In genomic region chr3R:11773999-11774397, dm6 we compare ENCODE assay signal across 5 fruit fly cellular contexts.
A peak's percentile ranks its signal among the peaks of the same experiment; 100 is the strongest.
TF ChIP-seq lines count a peak whose summit lies in the region.

No protein-coding gene starts in this region.

- TF ChIP-seq CTCF in whole organism, embryonic (GFP tag; optimal IDR thresholded peaks at IDR 0.05; lab: Kevin White, UChicago), result no peak

TF ChIP-seq in whole organism, adult, 20 proteins besides CTCF, POLR2A, EP300 and RAD21:
- TF ChIP-seq CG12768 (GFP tag; optimal IDR thresholded peaks at IDR 0.05; lab: Kevin White, UChicago) (peak; percentile 58), CG14711 (tag; optimal IDR thresholded peaks at IDR 0.05; lab: Kevin White, UChicago) (peak; percentile 57), cnc (optimal IDR thresholded peaks at IDR 0.05; lab: Kevin White, UChicago) (no peak), CG5204 (GFP tag; optimal IDR thresholded peaks at IDR 0.05; lab: Kevin White, UChicago) (no peak), Hr96 (GFP tag; optimal IDR thresholded peaks at IDR 0.05; lab: Kevin White, UChicago) (no peak), tj (GFP tag; optimal IDR thresholded peaks at IDR 0.05; lab: Kevin White, UChicago) (no peak), CG7101 (tag; optimal IDR thresholded peaks at IDR 0.05; lab: Kevin White, UChicago) (peak; percentile 63), pad (GFP tag; optimal IDR thresholded peaks at IDR 0.05; lab: Kevin White, UChicago) (peak; percentile 39), CG7045 (GFP tag; optimal IDR thresholded peaks at IDR 0.05; lab: Kevin White, UChicago) (peak; percentile 79), ovo (GFP tag; optimal IDR thresholded peaks at IDR 0.05; lab: Kevin White, UChicago) (no peak), CG11617 (GFP tag; optimal IDR thresholded peaks at IDR 0.05; lab: Kevin White, UChicago) (peak; percentile 63), CG33017 (tag; optimal IDR thresholded peaks at IDR 0.05; lab: Kevin White, UChicago) (peak; percentile 84), bab1 (GFP tag; optimal IDR thresholded peaks at IDR 0.05; lab: Kevin White, UChicago) (no peak), CG1620 (GFP tag; optimal IDR thresholded peaks at IDR 0.05; lab: Kevin White, UChicago) (no peak), Clk (GFP tag; optimal IDR thresholded peaks at IDR 0.05; lab: Kevin White, UChicago) (peak; percentile 9), Mnt (GFP tag; optimal IDR thresholded peaks at IDR 0.05; lab: Kevin White, UChicago) (no peak), toe (GFP tag; optimal IDR thresholded peaks at IDR 0.05; lab: Kevin White, UChicago) (no peak), cic (GFP tag; optimal IDR thresholded peaks at IDR 0.05; lab: Kevin White, UChicago) (no peak)

TF ChIP-seq in whole organism, embryonic, 481 proteins besides CTCF, POLR2A, EP300 and RAD21 (continues in another document):
- peak; percentile 45 for TF ChIP-seq tio (GFP tag; optimal IDR thresholded peaks at IDR 0.05; lab: Kevin White, UChicago)
- TF ChIP-seq CG15696 (tag; optimal IDR thresholded peaks at IDR 0.05; lab: Kevin White, UChicago), result peak; percentile 85
- peak; percentile 42 for TF ChIP-seq CG17568 (GFP tag; optimal IDR thresholded peaks at IDR 0.05; lab: Kevin White, UChicago)
- peak; percentile 27 for TF ChIP-seq pum (GFP tag; optimal IDR thresholded peaks at IDR 0.05; lab: Kevin White, UChicago)
- TF ChIP-seq CG4424 (GFP tag; optimal IDR thresholded peaks at IDR 0.05; lab: Kevin White, UChicago), result peak; percentile 66
- peak; percentile 87 for TF ChIP-seq CG18599 (GFP tag; optimal IDR thresholded peaks at IDR 0.05; lab: Kevin White, UChicago)
- TF ChIP-seq CG15514 (GFP tag; optimal IDR thresholded peaks at IDR 0.05; lab: Kevin White, UChicago), result no peak
- peak; percentile 86 for TF ChIP-seq nmo (GFP tag; optimal IDR thresholded peaks at IDR 0.05; lab: Kevin White, UChicago)
- TF ChIP-seq vvl (GFP tag; IDR thresholded peaks at IDR 0.05; lab: Robert Waterston, UW), result 0 out of 2 replicates have a peak, but pooled peaks have one; percentile 17
- TF ChIP-seq Max (GFP tag; optimal IDR thresholded peaks at IDR 0.05; lab: Kevin White, UChicago), result no peak
- TF ChIP-seq CG4282 (GFP tag; optimal IDR thresholded peaks at IDR 0.05; lab: Kevin White, UChicago), result no peak
- TF ChIP-seq CG33213 (GFP tag; optimal IDR thresholded peaks at IDR 0.05; lab: Kevin White, UChicago), result no peak
- TF ChIP-seq CG12299 (tag; optimal IDR thresholded peaks at IDR 0.05; lab: Kevin White, UChicago), result peak; percentile 75
- no peak for TF ChIP-seq CG14860 (GFP tag; IDR thresholded peaks at IDR 0.05; lab: Robert Waterston, UW; ENCODE audit: partially characterized antibody)
- no peak for TF ChIP-seq dm (GFP tag; optimal IDR thresholded peaks at IDR 0.05; lab: Kevin White, UChicago)
- TF ChIP-seq grn (GFP tag; optimal IDR thresholded peaks at IDR 0.05; lab: Kevin White, UChicago), result no peak
- no peak for TF ChIP-seq chinmo (GFP tag; IDR thresholded peaks at IDR 0.05; lab: Robert Waterston, UW; ENCODE audit: partially characterized antibody)
- TF ChIP-seq BtbVII (GFP tag; optimal IDR thresholded peaks at IDR 0.05; lab: Kevin White, UChicago), result peak; percentile 58

TF ChIP-seq in whole organism, prepupa, 60 proteins besides CTCF, POLR2A, EP300 and RAD21 (continues in another document):
- TF ChIP-seq CG4318 (GFP tag; optimal IDR thresholded peaks at IDR 0.05; lab: Kevin White, UChicago), result no peak
- TF ChIP-seq CG6808 (GFP tag; optimal IDR thresholded peaks at IDR 0.05; lab: Kevin White, UChicago), result peak; percentile 47
- TF ChIP-seq Hr4 (GFP tag; optimal IDR thresholded peaks at IDR 0.05; lab: Kevin White, UChicago), result peak; percentile 47
- TF ChIP-seq CG31627 (GFP tag; optimal IDR thresholded peaks at IDR 0.05; lab: Kevin White, UChicago), result peak; percentile 27
- TF ChIP-seq CG8632 (GFP tag; optimal IDR thresholded peaks at IDR 0.05; lab: Kevin White, UChicago), result peak; percentile 21
- TF ChIP-seq CG7368 (GFP tag; optimal IDR thresholded peaks at IDR 0.05; lab: Kevin White, UChicago), result no peak
- TF ChIP-seq CG8119 (GFP tag; IDR thresholded peaks at IDR 0.05; lab: Robert Waterston, UW), result peak; percentile 36; the same call in 1 of the 3 replicates
- TF ChIP-seq Gug (GFP tag; IDR thresholded peaks at IDR 0.05; lab: Robert Waterston, UW), result no peak
- peak; percentile 46 for TF ChIP-seq CG34406 (GFP tag; optimal IDR thresholded peaks at IDR 0.05; lab: Kevin White, UChicago)
- TF ChIP-seq CG6792 (GFP tag; optimal IDR thresholded peaks at IDR 0.05; lab: Kevin White, UChicago), result peak; percentile 49
- peak; percentile 32 to 44 for TF ChIP-seq ss (GFP tag; optimal IDR thresholded peaks at IDR 0.05; lab: Kevin White, UChicago)
- TF ChIP-seq CG10631 (GFP tag; optimal IDR thresholded peaks at IDR 0.05; lab: Kevin White, UChicago), result peak; percentile 53
- TF ChIP-seq dsx (GFP tag; optimal IDR thresholded peaks at IDR 0.05; lab: Kevin White, UChicago; ENCODE audit: poor library complexity, severe bottlenecking), result peak; percentile 66
- TF ChIP-seq Sox102F (GFP tag; optimal IDR thresholded peaks at IDR 0.05; lab: Kevin White, UChicago), result peak; percentile 3
- TF ChIP-seq CG11294 (GFP tag; IDR thresholded peaks at IDR 0.05; lab: Robert Waterston, UW), result no peak
- peak; percentile 40 for TF ChIP-seq Smox (GFP tag; optimal IDR thresholded peaks at IDR 0.05; lab: Kevin White, UChicago)
- TF ChIP-seq lz (GFP tag; optimal IDR thresholded peaks at IDR 0.05; lab: Kevin White, UChicago), result peak; percentile 43
- TF ChIP-seq Ets96B (tag; optimal IDR thresholded peaks at IDR 0.05; lab: Kevin White, UChicago), result peak; percentile 73
- no peak for TF ChIP-seq CG1621 (tag; optimal IDR thresholded peaks at IDR 0.05; lab: Kevin White, UChicago)

TF ChIP-seq in whole organism, pupa, 21 proteins besides CTCF, POLR2A, EP300 and RAD21:
- TF ChIP-seq CG4496 (GFP tag; IDR thresholded peaks at IDR 0.05; lab: Robert Waterston, UW), result no peak
- peak; percentile 42 for TF ChIP-seq CG34367 (tag; optimal IDR thresholded peaks at IDR 0.05; lab: Kevin White, UChicago)
- TF ChIP-seq Ets98B (GFP tag; IDR thresholded peaks at IDR 0.05; lab: Robert Waterston, UW), result no peak
- no peak for TF ChIP-seq CG13204 (GFP tag; optimal IDR thresholded peaks at IDR 0.05; lab: Kevin White, UChicago)
- no peak for TF ChIP-seq gl (tag; optimal IDR thresholded peaks at IDR 0.05; lab: Kevin White, UChicago)
- no peak for TF ChIP-seq CG10348 (GFP tag; IDR thresholded peaks at IDR 0.05; lab: Robert Waterston, UW)
- peak; percentile 35; the same call in 1 of the 2 replicates for TF ChIP-seq CG32121 (GFP tag; IDR thresholded peaks at IDR 0.05; lab: Robert Waterston, UW)
- TF ChIP-seq CG9948 (tag; optimal IDR thresholded peaks at IDR 0.05; lab: Kevin White, UChicago), result peak; percentile 69
- peak; percentile 44 for TF ChIP-seq CG14655 (GFP tag; optimal IDR thresholded peaks at IDR 0.05; lab: Kevin White, UChicago)
- peak; percentile 30 for TF ChIP-seq Snoo (tag; optimal IDR thresholded peaks at IDR 0.05; lab: Kevin White, UChicago)
- peak; percentile 29 for TF ChIP-seq D1 (tag; optimal IDR thresholded peaks at IDR 0.05; lab: Kevin White, UChicago)
- no peak for TF ChIP-seq CG12605 (GFP tag; IDR thresholded peaks at IDR 0.05; lab: Robert Waterston, UW)
- peak; percentile 84 for TF ChIP-seq CG8159 (tag; optimal IDR thresholded peaks at IDR 0.05; lab: Kevin White, UChicago)
- TF ChIP-seq CG15710 (tag; optimal IDR thresholded peaks at IDR 0.05; lab: Kevin White, UChicago), result peak; percentile 74
- TF ChIP-seq rn (GFP tag; IDR thresholded peaks at IDR 0.05; lab: Robert Waterston, UW), result no peak
- TF ChIP-seq CG8301 (tag; optimal IDR thresholded peaks at IDR 0.05; lab: Kevin White, UChicago), result peak; percentile 36
- TF ChIP-seq CG17806 (tag; optimal IDR thresholded peaks at IDR 0.05; lab: Kevin White, UChicago), result peak; percentile 59

TF ChIP-seq in whole organism, wandering third instar larva, 38 proteins besides CTCF, POLR2A, EP300 and RAD21 (continues in another document):
- TF ChIP-seq CG32264 (GFP tag; optimal IDR thresholded peaks at IDR 0.05; lab: Kevin White, UChicago) (no peak), lola (GFP tag; optimal IDR thresholded peaks at IDR 0.05; lab: Kevin White, UChicago) (no peak), dmrt93B (GFP tag; optimal IDR thresholded peaks at IDR 0.05; lab: Kevin White, UChicago) (no peak), tai (GFP tag; optimal IDR thresholded peaks at IDR 0.05; lab: Kevin White, UChicago) (no peak), jim (GFP tag; optimal IDR thresholded peaks at IDR 0.05; lab: Kevin White, UChicago) (no peak), br (GFP tag; optimal IDR thresholded peaks at IDR 0.05; lab: Kevin White, UChicago) (no peak), brk (GFP tag; optimal IDR thresholded peaks at IDR 0.05; lab: Kevin White, UChicago) (no peak), psq (GFP tag; optimal IDR thresholded peaks at IDR 0.05; lab: Kevin White, UChicago) (no peak), Hr83 (GFP tag; optimal IDR thresholded peaks at IDR 0.05; lab: Kevin White, UChicago; ENCODE audit: poor library complexity, severe bottlenecking) (no peak), CG9705 (GFP tag; optimal IDR thresholded peaks at IDR 0.05; lab: Kevin White, UChicago) (no peak), Mio (GFP tag; optimal IDR thresholded peaks at IDR 0.05; lab: Kevin White, UChicago) (no peak), woc (GFP tag; optimal IDR thresholded peaks at IDR 0.05; lab: Kevin White, UChicago) (peak; percentile 40), pan (optimal IDR thresholded peaks at IDR 0.05; lab: Kevin White, UChicago) (no peak), N (GFP tag; optimal IDR thresholded peaks at IDR 0.05; lab: Kevin White, UChicago) (no peak), usp (GFP tag; optimal IDR thresholded peaks at IDR 0.05; lab: Kevin White, UChicago) (no peak), foxo (GFP tag; optimal IDR thresholded peaks at IDR 0.05; lab: Kevin White, UChicago) (peak in 1 of 2 experiments; percentile 62), ey (GFP tag; optimal IDR thresholded peaks at IDR 0.05; lab: Kevin White, UChicago) (peak; percentile 42), HLH106 (tag; optimal IDR thresholded peaks at IDR 0.05; lab: Kevin White, UChicago) (peak; percentile 59), Vsx2 (GFP tag; optimal IDR thresholded peaks at IDR 0.05; lab: Kevin White, UChicago; ENCODE audit: partially characterized antibody) (no peak), sage (GFP tag; optimal IDR thresholded peaks at IDR 0.05; lab: Kevin White, UChicago) (no peak), fru (GFP tag; optimal IDR thresholded peaks at IDR 0.05; lab: Kevin White, UChicago) (peak; percentile 55), Rel (GFP tag; optimal IDR thresholded peaks at IDR 0.05; lab: Kevin White, UChicago) (no peak), Rel (tag; optimal IDR thresholded peaks at IDR 0.05; lab: Kevin White, UChicago) (no peak), Abd-B (GFP tag; optimal IDR thresholded peaks at IDR 0.05; lab: Kevin White, UChicago) (no peak), Hr78 (GFP tag; optimal IDR thresholded peaks at IDR 0.05; lab: Kevin White, UChicago) (no peak), dl (GFP tag; optimal IDR thresholded peaks at IDR 0.05; lab: Kevin White, UChicago; ENCODE audit: insufficient read depth in 1 of 2, partially characterized antibody in 2 of 2) (no peak), Myc (optimal IDR thresholded peaks at IDR 0.05; lab: Kevin White, UChicago) (no peak), h (GFP tag; optimal IDR thresholded peaks at IDR 0.05; lab: Kevin White, UChicago) (peak; percentile 39), Sp1 (GFP tag; optimal IDR thresholded peaks at IDR 0.05; lab: Kevin White, UChicago) (peak; percentile 70)
